Fruit fly (Drosophila melanogaster) Kc167 (cell line): ENCODE results near the gene CG5388.
"Not testable (repeated sequence)": the region's sequence is repeated elsewhere in the genome, so short reads cannot be mapped to it uniquely, and the experiment has no call there.

Experiments used
- Myc ChIP-seq: fragments of >200 bp; optimal IDR thresholded peaks from 2 replicates; lab custom pipeline; 2017; ENCODE audit warnings: missing external identifiers
- Sin3A ChIP-seq: fragments of >200 bp; optimal IDR thresholded peaks from 2 replicates; lab custom pipeline; 2018; ENCODE audit warnings: missing external identifiers
- h ChIP-seq: fragments of >200 bp; optimal IDR thresholded peaks from 3 replicates; lab custom pipeline; 2018; ENCODE audit warnings: missing external identifiers
- insv ChIP-seq: fragments of >200 bp; optimal IDR thresholded peaks from 3 replicates; lab custom pipeline; 2018; ENCODE audit warnings: missing external identifiers
- psq ChIP-seq: fragments of >200 bp; optimal IDR thresholded peaks from 2 replicates; lab custom pipeline; 2017; ENCODE audit warnings: missing external identifiers
- ttk ChIP-seq: sonication (Bioruptor generic); optimal IDR thresholded peaks from 2 replicates; lab custom pipeline; 2017; ENCODE audit warnings: missing external identifiers

Gene CG5388

DNA sequence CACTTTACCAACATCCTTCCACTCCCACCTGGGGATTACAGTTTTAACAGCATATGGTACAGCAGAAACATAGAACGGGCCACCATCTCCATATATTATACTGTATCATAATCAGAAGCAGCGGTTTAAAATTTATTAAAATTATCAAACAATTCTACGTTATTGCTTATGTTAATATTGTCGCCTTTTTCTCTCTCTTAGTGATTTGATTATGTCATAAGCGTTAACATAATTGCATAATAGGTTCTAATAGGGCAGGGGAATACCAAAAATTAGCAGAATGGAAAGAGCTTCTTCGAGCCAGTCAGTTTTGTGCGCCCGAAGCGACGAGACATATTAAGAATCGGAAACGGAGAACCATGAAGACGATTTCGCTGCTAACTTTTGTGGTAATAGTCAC, 8.4 kb downstream of the CG5388 start, which contains the start of gene CG13862:
CG13862 (plus strand) TSS at position 301 of the 400 bp plus-strand sequence.
- no peak for TF ChIP-seq psq (lab: Kevin White, UChicago)

DNA sequence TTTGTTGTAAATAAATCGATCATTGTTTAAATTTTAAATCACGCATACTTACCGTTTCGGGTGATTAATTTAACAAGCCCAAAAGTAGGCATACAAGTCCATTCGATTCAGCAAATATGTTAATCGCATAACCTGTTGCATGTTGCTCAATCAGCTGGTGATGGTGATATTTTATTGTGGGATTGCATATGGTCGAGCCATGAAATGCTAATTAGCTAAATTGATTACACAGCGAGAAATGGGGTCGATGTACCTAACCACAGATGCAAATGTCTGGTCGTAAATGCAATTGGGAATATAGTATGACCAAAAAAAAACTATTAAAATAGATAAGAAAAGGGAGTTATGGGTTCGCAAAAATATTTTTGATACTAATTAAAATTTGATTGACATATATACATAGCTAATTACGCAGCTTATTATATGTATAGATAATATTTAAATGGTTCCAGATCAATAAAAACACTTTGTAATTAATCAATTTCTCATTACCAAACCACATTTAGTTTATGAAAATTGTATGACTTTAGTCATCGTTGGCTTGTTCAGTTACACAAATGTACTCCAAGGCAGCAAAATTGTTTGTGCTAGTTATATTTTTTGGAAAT, 9.5 kb downstream of the CG5388 start, which contains the start of gene CG33721:
CG33721 (plus strand) TSS at position 558 of the 608 bp plus-strand sequence.
- no peak for TF ChIP-seq psq (lab: Kevin White, UChicago)
- no peak for TF ChIP-seq ttk
- no peak for TF ChIP-seq insv (lab: Kevin White, UChicago)
- TF ChIP-seq Sin3A: no peak
- no peak for TF ChIP-seq h (lab: Kevin White, UChicago)
- TF ChIP-seq Myc (lab: Kevin White, UChicago): no peak

DNA sequence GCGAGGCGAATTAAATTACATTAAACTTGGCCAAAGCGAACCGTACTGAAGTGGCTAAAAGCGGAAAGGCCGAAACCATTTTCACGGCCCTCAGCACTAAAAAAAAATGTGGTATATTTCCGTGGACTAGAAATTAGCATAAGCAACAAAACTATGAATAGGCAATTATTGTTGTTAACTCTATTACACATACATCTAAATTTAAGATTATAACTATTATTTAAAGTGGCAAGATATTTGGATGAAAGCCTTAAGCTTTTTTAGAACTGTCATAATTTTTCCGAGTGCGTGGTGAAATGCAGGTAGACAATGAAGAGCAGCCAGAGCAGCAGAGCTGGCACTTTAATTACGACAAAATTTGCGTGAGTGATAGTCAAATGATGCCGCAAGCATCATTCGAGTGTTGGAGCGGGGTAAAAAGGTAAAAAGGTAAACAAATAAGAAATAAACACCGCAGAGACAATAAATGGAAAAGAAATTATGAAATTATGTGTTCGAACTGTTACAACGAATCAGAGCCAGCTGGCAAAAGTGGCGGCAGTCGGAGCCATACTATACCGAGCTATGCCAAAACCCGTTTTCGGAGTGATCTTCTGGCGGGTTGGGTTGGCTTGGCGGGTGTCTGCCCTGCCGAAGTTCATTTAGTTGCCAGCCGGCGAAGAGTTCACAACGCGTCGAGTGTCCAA, 11.3 kb downstream of the CG5388 start, which contains the start of gene CG7080:
CG7080 (plus strand) TSS at position 636 of the 686 bp plus-strand sequence.
- TF ChIP-seq psq (lab: Kevin White, UChicago) (no peak), insv (lab: Kevin White, UChicago) (no peak), Sin3A (no peak), Myc (lab: Kevin White, UChicago) (no peak), ttk (no peak), h (lab: Kevin White, UChicago) (no peak)

DNA sequence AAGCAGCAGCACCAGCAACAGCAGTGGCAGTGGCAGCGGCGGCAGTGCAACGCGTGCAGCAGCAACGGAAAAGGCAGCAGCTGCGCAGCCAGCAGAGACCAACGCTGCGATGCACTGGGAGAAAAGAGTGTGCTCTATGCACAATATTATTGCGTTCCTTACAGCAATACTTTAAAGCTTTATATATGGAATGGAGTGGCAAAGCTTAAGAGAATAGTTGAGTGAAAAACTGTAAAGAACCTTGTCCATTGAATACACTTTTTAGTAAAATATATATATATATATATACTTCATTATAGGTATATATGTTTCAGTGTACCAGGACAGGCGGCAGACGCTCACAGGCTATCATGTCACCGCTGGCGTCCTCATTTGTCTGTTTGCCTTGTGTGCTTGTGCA, 15.4 kb downstream of the CG5388 start:
- TF ChIP-seq ttk: no peak
- TF ChIP-seq psq (lab: Kevin White, UChicago): no peak
- no peak for TF ChIP-seq insv (lab: Kevin White, UChicago)
- no peak for TF ChIP-seq Sin3A
- TF ChIP-seq Myc (lab: Kevin White, UChicago): no peak
- TF ChIP-seq h (lab: Kevin White, UChicago): no peak

DNA sequence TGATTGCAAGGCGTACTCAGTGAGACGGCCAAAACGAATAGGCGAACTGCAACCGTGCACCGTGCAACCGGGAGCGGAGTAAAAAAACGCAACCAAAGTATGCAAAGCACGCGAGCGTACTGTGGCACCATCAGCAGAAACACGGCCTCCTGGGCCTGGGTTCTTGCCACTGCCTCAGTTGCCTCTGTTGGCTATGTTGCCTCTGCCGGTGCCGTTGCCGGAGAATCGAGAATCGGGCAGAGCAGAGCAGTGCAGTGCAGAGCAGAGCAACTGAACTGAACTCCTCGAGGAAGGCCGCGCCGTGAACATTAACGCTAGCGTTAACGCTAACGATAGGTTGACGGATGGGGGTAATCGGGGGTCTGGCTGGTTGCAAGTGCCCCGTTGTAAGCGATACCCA, 16.1 kb downstream of the CG5388 start, which contains the start of gene CG34377:
CG34377 (minus strand) TSS at position 101 of the 400 bp plus-strand sequence.
- no peak for TF ChIP-seq Myc (lab: Kevin White, UChicago)
- TF ChIP-seq psq (lab: Kevin White, UChicago): no peak
- TF ChIP-seq h (lab: Kevin White, UChicago): no peak
- TF ChIP-seq ttk: no peak
- TF ChIP-seq insv (lab: Kevin White, UChicago): no peak
- no peak for TF ChIP-seq Sin3A

DNA sequence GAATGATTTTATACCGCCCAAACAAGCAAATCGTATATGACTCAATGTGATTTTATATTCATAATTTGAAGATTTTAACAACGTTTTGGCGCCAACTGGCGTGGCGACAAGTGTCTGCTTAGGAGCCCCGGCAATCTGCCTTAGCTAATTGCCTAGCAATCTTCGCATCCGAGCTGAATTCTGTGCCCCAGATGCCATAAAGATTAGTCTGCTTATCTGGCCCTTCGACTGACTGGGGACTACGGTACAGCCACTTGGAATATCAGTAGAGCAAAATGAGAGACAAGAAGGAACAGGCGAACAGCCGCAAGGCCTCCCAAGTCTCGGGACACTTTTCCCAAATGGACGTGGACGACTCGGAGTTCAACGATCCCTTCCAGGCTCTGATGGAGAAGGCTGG, 40.0 kb downstream of the CG5388 start:
- TF ChIP-seq insv (lab: Kevin White, UChicago): no peak

DNA sequence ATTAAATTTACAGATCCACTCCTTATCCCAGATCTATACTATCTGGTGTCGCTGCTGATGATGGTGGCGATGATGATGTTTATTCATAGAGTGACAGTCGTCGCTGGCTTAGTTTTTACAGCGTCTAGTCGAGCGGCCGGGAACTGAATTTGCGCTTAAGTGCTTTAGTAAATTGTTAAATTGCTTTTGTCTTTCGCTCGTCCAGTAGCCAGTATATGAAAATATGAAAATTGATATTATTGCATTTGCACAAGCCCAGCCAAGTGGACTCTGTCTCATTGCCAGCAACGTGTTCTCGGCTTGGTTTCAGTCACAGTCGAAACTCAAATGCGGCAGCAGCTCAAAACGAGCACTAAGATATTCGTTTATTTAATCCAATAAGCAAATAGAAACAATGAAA, 41.6 kb downstream of the CG5388 start, which contains the start of gene CG7084:
CG7084 (plus strand) TSS at position 301 of the 400 bp plus-strand sequence.
- not testable (repeated sequence) for TF ChIP-seq insv (lab: Kevin White, UChicago); psq (lab: Kevin White, UChicago); ttk

DNA sequence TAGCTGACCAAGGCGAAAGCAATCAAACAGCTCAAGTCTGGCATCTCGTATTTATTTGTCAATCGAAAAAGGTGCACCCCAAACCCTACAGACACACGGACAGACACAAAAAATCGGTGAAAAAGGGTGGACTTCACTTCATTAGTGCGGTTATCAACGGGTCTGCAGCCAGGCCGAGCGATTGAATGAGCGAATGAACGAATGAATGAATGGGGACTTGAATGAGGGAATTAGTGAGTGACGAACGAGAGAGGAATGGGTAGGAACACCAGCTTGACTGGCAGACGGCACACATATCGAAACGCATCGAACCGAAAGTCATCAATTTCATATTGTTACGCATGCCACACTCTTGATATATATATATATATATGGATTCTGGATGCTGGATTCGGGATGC, 51.8 kb downstream of the CG5388 start:
- no peak for TF ChIP-seq Myc (lab: Kevin White, UChicago)

DNA sequence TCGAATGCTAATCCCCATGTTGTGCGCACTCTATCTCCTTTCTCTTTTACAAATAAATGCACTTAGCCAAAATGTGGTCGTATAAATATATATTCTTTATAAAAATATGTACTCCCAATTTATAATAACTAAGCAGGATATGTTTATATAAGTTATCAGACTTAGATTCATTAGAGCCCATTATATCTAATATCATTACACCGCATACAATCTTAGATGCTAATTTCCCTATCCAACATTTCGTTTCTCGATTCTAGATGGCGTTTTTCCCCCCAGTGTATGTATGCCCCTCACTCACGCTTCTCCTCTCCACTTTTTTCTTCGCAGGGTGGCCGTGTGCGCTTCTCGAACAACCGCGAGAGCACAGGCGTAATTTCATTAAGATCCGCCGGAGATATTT, 52.6 kb downstream of the CG5388 start:
- TF ChIP-seq psq (lab: Kevin White, UChicago) (no peak), Myc (lab: Kevin White, UChicago) (no peak), insv (lab: Kevin White, UChicago) (no peak), h (lab: Kevin White, UChicago) (no peak), ttk (no peak), Sin3A (no peak)
